Fruit fly (Drosophila melanogaster) whole organism, wandering third instar larva: ENCODE results near the gene pum.

ENCODE experiments used
- br ChIP-seq: fragments of 200-800 bp; sonication (Bioruptor generic); optimal IDR thresholded peaks from 2 replicates; lab custom pipeline; 2016; ENCODE audit warnings: missing biosample characterization, missing genetic modification characterization
- dmrt93B ChIP-seq: fragments of 200-800 bp; sonication (Bioruptor generic); optimal IDR thresholded peaks from 2 replicates; lab custom pipeline; 2018; ENCODE audit warnings: missing biosample characterization, mild to moderate bottlenecking, missing genetic modification characterization

dm6 chr3R:9195821-9196220 is 41.7 kb downstream of the pum start:
- TF ChIP-seq dmrt93B (GFP tag; lab: Kevin White, UChicago) (no peak), br (GFP tag; lab: Kevin White, UChicago) (no peak)
